Worm (Caenorhabditis elegans) whole organism, L4 larva: ENCODE measurements around the gene tag-89.
"Not testable (repeated sequence)": the region's sequence is repeated elsewhere in the genome, so short reads cannot be mapped to it uniquely, and the experiment has no call there.

ENCODE experiments used
- nhr-6 ChIP-seq: fragments of 150-350 bp; optimal IDR thresholded peaks from 2 replicates; lab custom pipeline; 2014; ENCODE audit warnings: missing biosample characterization, missing genetic modification characterization
- pha-4 ChIP-seq, 2 experiments: fragments of 150-350 bp in 1 of 2; fragments of 200-800 bp in 1 of 2; sonication (Bioruptor generic) in 1 of 2; IDR thresholded peaks in 1 of 2; optimal IDR thresholded peaks in 1 of 2; 2 replicates each; pipeline versions ENCODE4 v1.3.6 to Lab custom; 2014 to 2022; ENCODE audit warnings: missing genetic modification characterization in 2 of 2, missing genetic modification reagents in 2 of 2, missing biosample characterization in 1 of 2, missing compliant biosample characterization in 1 of 2
- unc-62 ChIP-seq, 3 experiments: fragments of 150-350 bp in 1 of 3; sonication (generic microtip); optimal IDR thresholded peaks in 2 of 3; peaks in 1 of 3; 1 replicate in 1 of 3; 2 replicates in 2 of 3; lab custom pipeline; 2014 to 2017; ENCODE audit warnings: missing biosample characterization in 3 of 3, missing genetic modification characterization in 3 of 3, missing genetic modification reagents in 3 of 3, missing genotype in 1 of 3

DNA sequence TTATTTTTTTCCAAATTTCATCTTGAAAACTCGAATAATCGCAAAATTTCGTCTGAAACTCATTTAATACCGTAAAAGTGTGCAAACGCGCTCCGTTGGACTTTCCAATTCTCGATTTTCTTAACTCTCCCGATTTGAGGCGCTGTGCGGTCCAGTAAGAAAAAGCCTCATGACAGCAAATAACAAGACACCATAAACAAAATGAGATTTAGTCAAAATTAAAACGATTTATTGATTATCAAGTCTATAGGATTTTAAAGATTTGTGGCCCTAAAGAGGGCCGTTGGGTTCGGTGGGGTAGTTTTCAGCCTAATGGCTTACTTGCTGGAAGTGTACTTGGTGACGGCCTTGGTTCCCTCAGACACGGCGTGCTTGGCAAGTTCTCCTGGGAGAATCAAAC lies 5.8 kb downstream of the tag-89 start:
- not testable (repeated sequence) for TF ChIP-seq pha-4 (GFP tag; IDR thresholded peaks at IDR 0.05; lab: Robert Waterston, UW); pha-4 (tag; optimal IDR thresholded peaks at IDR 0.05; lab: Kevin White, UChicago); nhr-6; unc-62 (GFP tag; optimal IDR thresholded peaks at IDR 0.05 in 1 of 2; lab: Kevin White, UChicago); unc-62 (tag; optimal IDR thresholded peaks at IDR 0.05; lab: Kevin White, UChicago)
